Worm (Caenorhabditis elegans): ENCODE data around the gene F49C12.7.

ce11 chrIV:9321039-9321851 lies 8.5 kb upstream of the F49C12.7 start, which contains the start of the genes F49C12.12 and vha-17:
- TF ChIP-seq nfya-1 (tag; optimal IDR thresholded peaks at IDR 0.05) (no peak), dve-1 (tag; optimal IDR thresholded peaks at IDR 0.05) (no peak), elt-2 (tag; optimal IDR thresholded peaks at IDR 0.05) (no peak), hlh-15 (tag; optimal IDR thresholded peaks at IDR 0.05) (no peak), hlh-6 (tag; optimal IDR thresholded peaks at IDR 0.05) (no peak), pha-4 (tag; optimal IDR thresholded peaks at IDR 0.05) (no peak), nhr-11 (tag; optimal IDR thresholded peaks at IDR 0.05) (no peak)
